Worm (Caenorhabditis elegans): ENCODE results near the gene fat-3.

DNA sequence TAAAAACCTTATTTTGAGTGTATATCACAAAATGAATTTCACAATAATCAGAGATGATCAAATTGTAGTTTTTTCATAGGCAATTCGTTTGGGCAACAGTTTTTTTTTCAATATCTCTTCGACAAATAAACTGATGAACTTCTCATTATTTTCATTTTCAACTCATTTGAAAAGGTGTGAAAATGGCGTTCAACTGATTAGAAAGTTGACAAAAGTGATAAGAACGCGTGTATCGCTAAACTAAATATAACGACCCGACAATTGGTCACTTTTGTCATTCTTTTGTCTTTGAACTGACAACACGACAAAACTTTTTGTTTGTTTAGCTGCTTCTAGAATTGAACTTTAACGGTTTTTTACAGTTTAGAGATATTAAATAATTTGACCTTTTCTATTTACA, 52.1 kb downstream of the fat-3 start:
- TF ChIP-seq madf-8 (GFP tag; conservative IDR thresholded peaks at IDR 0.05) = no peak
- TF ChIP-seq F49E8.2 (tag; optimal IDR thresholded peaks at IDR 0.05; ENCODE audit: insufficient read depth) = no peak
- TF ChIP-seq unc-62 (GFP tag; optimal IDR thresholded peaks at IDR 0.05) = no peak
- no peak for TF ChIP-seq Y53G8AR.9 (GFP tag; conservative IDR thresholded peaks at IDR 0.05)
- no peak for TF ChIP-seq ztf-22 (GFP tag; optimal IDR thresholded peaks at IDR 0.05)
- no peak for TF ChIP-seq mcd-1 (GFP tag; IDR thresholded peaks at IDR 0.05)
- no peak for TF ChIP-seq madf-10 (tag; optimal IDR thresholded peaks at IDR 0.05)
- TF ChIP-seq ets-4 (GFP tag; optimal IDR thresholded peaks at IDR 0.05) = no peak
- no peak for TF ChIP-seq bed-2 (GFP tag; IDR thresholded peaks at IDR 0.05)
- TF ChIP-seq hlh-26 (GFP tag; conservative IDR thresholded peaks at IDR 0.05) = no peak
- TF ChIP-seq cebp-2 (GFP tag; IDR thresholded peaks at IDR 0.05) = no peak
- no peak for TF ChIP-seq lin-26 (GFP tag; IDR thresholded peaks at IDR 0.05)
